Fruit fly (Drosophila melanogaster) whole organism, embryonic: ENCODE results near the gene CG18179.

Source experiments
- Abd-B ChIP-seq: fragments of 200-800 bp; sonication (Bioruptor generic); optimal IDR thresholded peaks from 2 replicates; lab custom pipeline; 2018; ENCODE audit warnings: missing biosample characterization, mild to moderate bottlenecking, missing genetic modification characterization, moderate library complexity
- Atf3 ChIP-seq: fragments of 200-800 bp; sonication (Bioruptor generic); optimal IDR thresholded peaks from 3 replicates; lab custom pipeline; 2016; ENCODE audit warnings: missing biosample characterization, missing genetic modification characterization
- BEAF-32 ChIP-seq: fragments of 200-800 bp; sonication (Bioruptor generic); optimal IDR thresholded peaks from 3 replicates; lab custom pipeline; 2017; ENCODE audit warnings: missing biosample characterization, missing genetic modification characterization, mild to moderate bottlenecking, moderate library complexity, missing genetic modification reagents
- Bgb ChIP-seq: fragments of 200-800 bp; sonication (Bioruptor generic); IDR thresholded peaks from 2 replicates; pipeline ENCODE4 v1.3.6; 2022; ENCODE audit warnings: missing biosample characterization, missing genetic modification characterization; ENCODE audit not compliant: partially characterized antibody
- CG12104 ChIP-seq: fragments of 200-800 bp; sonication (Bioruptor generic); optimal IDR thresholded peaks from 3 replicates; lab custom pipeline; 2016; ENCODE audit warnings: missing biosample characterization, missing genetic modification characterization
- CG1233 ChIP-seq: fragments of 200-800 bp; sonication (Bioruptor generic); optimal IDR thresholded peaks from 4 replicates; lab custom pipeline; 2018; ENCODE audit warnings: missing biosample characterization, mild to moderate bottlenecking, missing genetic modification characterization
- CG13287 ChIP-seq: fragments of 200-800 bp; sonication (Bioruptor generic); IDR thresholded peaks from 2 replicates; pipeline ENCODE4 v1.3.6; 2022; ENCODE audit warnings: missing biosample characterization, missing genetic modification characterization; ENCODE audit not compliant: partially characterized antibody
- CG14441 ChIP-seq: fragments of 200-800 bp; sonication (Bioruptor generic); IDR thresholded peaks from 2 replicates; pipeline ENCODE4 v1.3.6; 2022; ENCODE audit warnings: missing biosample characterization, missing genetic modification characterization
- CG42726 ChIP-seq: fragments of 200-800 bp; sonication (Bioruptor generic); IDR thresholded peaks from 2 replicates; pipeline ENCODE4 v1.3.6; 2022; ENCODE audit warnings: missing biosample characterization, missing genetic modification characterization; ENCODE audit not compliant: partially characterized antibody
- CG4328 ChIP-seq: fragments of 200-800 bp; sonication (Bioruptor generic); optimal IDR thresholded peaks from 3 replicates; lab custom pipeline; 2017; ENCODE audit warnings: missing biosample characterization, missing genetic modification reagents, missing genetic modification characterization
- CG7963 ChIP-seq: fragments of 200-800 bp; sonication (Bioruptor generic); IDR thresholded peaks from 3 replicates; pipeline ENCODE4 v1.3.6; 2022; ENCODE audit warnings: missing biosample characterization, missing genetic modification characterization; ENCODE audit not compliant: partially characterized antibody
- CTCF ChIP-seq: fragments of 200-800 bp; sonication (Bioruptor generic); optimal IDR thresholded peaks from 2 replicates; lab custom pipeline; 2017; ENCODE audit warnings: missing biosample characterization, mild to moderate bottlenecking, missing genetic modification characterization, moderate library complexity
- D ChIP-seq, 2 experiments: fragments of 200-800 bp in 1 of 2; fragments of >200 bp in 1 of 2; sonication (Bioruptor generic) in 1 of 2; optimal IDR thresholded peaks; 2 replicates in 1 of 2; 3 replicates in 1 of 2; lab custom pipeline; 2017; ENCODE audit warnings: mild to moderate bottlenecking in 1 of 2, missing biosample characterization in 1 of 2, missing genetic modification characterization in 1 of 2, missing genetic modification reagents in 1 of 2
- Dll ChIP-seq: fragments of 200-800 bp; sonication (Bioruptor generic); IDR thresholded peaks from 4 replicates; pipeline ENCODE4 v1.3.6; 2022; ENCODE audit warnings: missing biosample characterization, missing genetic modification characterization; ENCODE audit not compliant: partially characterized antibody
- Dref ChIP-seq: fragments of 200-800 bp; sonication (Bioruptor generic); IDR thresholded peaks from 2 replicates; pipeline ENCODE4 v1.3.6; 2022; ENCODE audit warnings: missing biosample characterization, missing genetic modification characterization
- E2f1 ChIP-seq: fragments of 200-800 bp; sonication (Bioruptor generic); IDR thresholded peaks from 2 replicates; pipeline ENCODE4 v1.3.6; 2022; ENCODE audit warnings: missing biosample characterization, missing genetic modification characterization
- E2f2 ChIP-seq: fragments of 200-800 bp; sonication (Bioruptor generic); IDR thresholded peaks from 2 replicates; pipeline ENCODE4 v1.3.6; 2022; ENCODE audit warnings: missing biosample characterization, missing genetic modification characterization
- H15 ChIP-seq: fragments of 200-800 bp; sonication (Bioruptor generic); IDR thresholded peaks from 3 replicates; pipeline ENCODE4 v1.3.6; 2022; ENCODE audit warnings: missing biosample characterization, missing genetic modification characterization
- HmgD ChIP-seq: fragments of 200-800 bp; sonication (Bioruptor generic); optimal IDR thresholded peaks from 3 replicates; lab custom pipeline; 2016; ENCODE audit warnings: missing biosample characterization, missing genetic modification characterization
- Jarid2 ChIP-seq: fragments of 200-800 bp; sonication (Bioruptor generic); optimal IDR thresholded peaks from 3 replicates; lab custom pipeline; 2017; ENCODE audit warnings: mild to moderate bottlenecking, missing biosample characterization, missing genetic modification reagents, missing genetic modification characterization
- Lhr ChIP-seq: fragments of 200-800 bp; sonication (Bioruptor generic); optimal IDR thresholded peaks from 3 replicates; lab custom pipeline; 2017; ENCODE audit warnings: mild to moderate bottlenecking, missing biosample characterization, missing genetic modification reagents, missing genetic modification characterization
- MBD-R2 ChIP-seq: fragments of 200-800 bp; sonication (Bioruptor generic); IDR thresholded peaks from 2 replicates; pipeline ENCODE4 v1.3.6; 2022; ENCODE audit warnings: missing biosample characterization, missing genetic modification characterization
- Nf-YB ChIP-seq: fragments of 200-800 bp; sonication (Bioruptor generic); optimal IDR thresholded peaks from 3 replicates; lab custom pipeline; 2019; ENCODE audit warnings: missing biosample characterization, mild to moderate bottlenecking, missing genetic modification characterization, moderate library complexity
- Opbp ChIP-seq: fragments of 200-800 bp; sonication (Bioruptor generic); IDR thresholded peaks from 3 replicates; pipeline ENCODE4 v1.3.6; 2022; ENCODE audit warnings: missing biosample characterization, missing genetic modification characterization; ENCODE audit not compliant: partially characterized antibody
- Scr ChIP-seq: fragments of 200-800 bp; sonication (Bioruptor generic); IDR thresholded peaks from 2 replicates; pipeline ENCODE4 v1.3.6; 2022; ENCODE audit warnings: missing biosample characterization, missing genetic modification characterization; ENCODE audit not compliant: partially characterized antibody
- Sry-β ChIP-seq: fragments of 200-800 bp; sonication (Bioruptor generic); optimal IDR thresholded peaks from 2 replicates; lab custom pipeline; 2018; ENCODE audit warnings: missing biosample characterization, mild to moderate bottlenecking, missing genetic modification characterization, moderate library complexity
- Usf ChIP-seq: fragments of 200-800 bp; sonication (Bioruptor generic); optimal IDR thresholded peaks from 2 replicates; lab custom pipeline; 2017; ENCODE audit warnings: missing genotype, missing biosample characterization, missing genetic modification characterization
- Vsx1 ChIP-seq: fragments of 200-800 bp; sonication (Bioruptor generic); optimal IDR thresholded peaks from 2 replicates; lab custom pipeline; 2017; ENCODE audit warnings: missing biosample characterization, mild to moderate bottlenecking, missing genetic modification characterization, missing genetic modification reagents
- amos ChIP-seq: fragments of 200-800 bp; sonication (Bioruptor generic); IDR thresholded peaks from 2 replicates; pipeline ENCODE4 v1.3.6; 2022; ENCODE audit warnings: missing biosample characterization, missing genetic modification characterization; ENCODE audit not compliant: partially characterized antibody
- crc ChIP-seq: fragments of 200-800 bp; sonication (Bioruptor generic); optimal IDR thresholded peaks from 2 replicates; lab custom pipeline; 2016; ENCODE audit warnings: missing biosample characterization, missing genetic modification characterization
- dm ChIP-seq: fragments of 200-800 bp; sonication (Bioruptor generic); optimal IDR thresholded peaks from 3 replicates; lab custom pipeline; 2016; ENCODE audit warnings: missing biosample characterization, missing genetic modification characterization
- ewg ChIP-seq: fragments of 200-800 bp; sonication (Bioruptor generic); optimal IDR thresholded peaks from 3 replicates; lab custom pipeline; 2017; ENCODE audit warnings: mild to moderate bottlenecking, missing biosample characterization, missing genetic modification reagents, missing genetic modification characterization
- exex ChIP-seq: fragments of 200-800 bp; sonication (Bioruptor generic); optimal IDR thresholded peaks from 4 replicates; lab custom pipeline; 2018; ENCODE audit warnings: missing biosample characterization, mild to moderate bottlenecking, missing genetic modification characterization, moderate library complexity
- ken ChIP-seq: fragments of 200-800 bp; sonication (Bioruptor generic); IDR thresholded peaks from 3 replicates; pipeline ENCODE4 v1.3.6; 2022; ENCODE audit warnings: missing biosample characterization, missing genetic modification characterization
- lab ChIP-seq: fragments of 200-800 bp; sonication (Bioruptor generic); optimal IDR thresholded peaks from 3 replicates; lab custom pipeline; 2017; ENCODE audit warnings: missing biosample characterization, missing genetic modification characterization, mild to moderate bottlenecking, moderate library complexity, missing genetic modification reagents
- mirr ChIP-seq: fragments of 200-800 bp; sonication (Bioruptor generic); optimal IDR thresholded peaks from 3 replicates; lab custom pipeline; 2018; ENCODE audit warnings: missing biosample characterization, mild to moderate bottlenecking, missing genetic modification characterization
- row ChIP-seq: fragments of 200-800 bp; sonication (Bioruptor generic); IDR thresholded peaks from 3 replicates; pipeline ENCODE4 v1.3.6; 2022; ENCODE audit warnings: missing biosample characterization, missing genetic modification characterization
- shn ChIP-seq: fragments of 200-800 bp; sonication (Bioruptor generic); optimal IDR thresholded peaks from 3 replicates; lab custom pipeline; 2016; ENCODE audit warnings: missing biosample characterization, missing genetic modification characterization
- stwl ChIP-seq: fragments of 200-800 bp; sonication (Bioruptor generic); optimal IDR thresholded peaks from 3 replicates; lab custom pipeline; 2018; ENCODE audit warnings: missing biosample characterization, mild to moderate bottlenecking, missing genetic modification characterization, moderate library complexity
- tin ChIP-seq: fragments of 200-800 bp; sonication (Bioruptor generic); optimal IDR thresholded peaks from 3 replicates; lab custom pipeline; 2016; ENCODE audit warnings: missing biosample characterization, missing genetic modification characterization
- tna ChIP-seq: fragments of 200-800 bp; sonication (Bioruptor generic); IDR thresholded peaks from 2 replicates; pipeline ENCODE4 v1.3.6; 2022; ENCODE audit warnings: missing biosample characterization, missing genetic modification characterization; ENCODE audit not compliant: partially characterized antibody
- unc-4 ChIP-seq: fragments of 200-800 bp; sonication (Bioruptor generic); IDR thresholded peaks from 2 replicates; pipeline ENCODE4 v1.3.6; 2022; ENCODE audit warnings: missing biosample characterization, missing genetic modification characterization; ENCODE audit not compliant: partially characterized antibody
- vnd ChIP-seq: fragments of 200-800 bp; sonication (Bioruptor generic); IDR thresholded peaks from 3 replicates; pipeline ENCODE4 v1.3.6; 2022; ENCODE audit warnings: missing biosample characterization, missing genetic modification characterization; ENCODE audit not compliant: partially characterized antibody
- zf30C ChIP-seq: fragments of 200-800 bp; sonication (Bioruptor generic); optimal IDR thresholded peaks from 3 replicates; lab custom pipeline; 2018; ENCODE audit warnings: missing biosample characterization, mild to moderate bottlenecking, missing genetic modification characterization

The CG18179 gene

DNA sequence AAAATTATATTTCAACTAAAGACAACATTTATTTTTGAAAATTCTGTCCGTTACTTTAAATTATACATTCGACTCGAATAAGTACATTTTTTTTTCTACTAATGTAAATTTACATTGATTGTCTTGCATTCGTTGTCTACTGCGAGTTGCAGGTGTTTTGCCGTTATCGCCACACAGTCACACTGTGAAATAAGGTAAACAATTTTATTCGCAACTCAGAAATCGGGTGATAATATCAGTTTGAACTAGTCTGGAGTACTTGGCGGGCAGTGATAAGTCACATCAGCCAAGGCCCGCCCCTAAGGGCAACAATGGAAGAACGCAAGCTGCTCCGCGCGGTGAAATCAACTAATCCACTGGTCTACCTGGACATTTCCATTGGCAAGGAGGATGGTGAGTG is 9.2 kb upstream of the CG18179 start (continued):
- peak; percentile 55; the same call in 1 of the 2 replicates for TF ChIP-seq Bgb (GFP tag; lab: Robert Waterston, UW)
- peak; percentile 75 for TF ChIP-seq MBD-R2 (GFP tag; lab: Robert Waterston, UW)
- peak; percentile 45; the same call in 1 of the 2 replicates for TF ChIP-seq E2f2 (GFP tag; lab: Robert Waterston, UW)
- peak; percentile 83 for TF ChIP-seq D (optimal IDR thresholded peaks at IDR 0.05; lab: Kevin White, UChicago)
- TF ChIP-seq D (GFP tag; optimal IDR thresholded peaks at IDR 0.05; lab: Kevin White, UChicago) = no peak
- TF ChIP-seq stwl (tag; lab: Kevin White, UChicago) = peak; percentile 63
- TF ChIP-seq tin (GFP tag; lab: Kevin White, UChicago) = no peak
- peak; percentile 28; the same call in 1 of the 2 replicates for TF ChIP-seq Scr (GFP tag; lab: Robert Waterston, UW)
- no peak for TF ChIP-seq Usf (GFP tag; lab: Kevin White, UChicago)
- peak; percentile 64 for TF ChIP-seq CTCF
- 0 out of 3 replicates have a peak, but pooled peaks have one; percentile 23 for TF ChIP-seq vnd (GFP tag; lab: Robert Waterston, UW)
- TF ChIP-seq CG13287 (GFP tag; lab: Robert Waterston, UW) = peak; percentile 51
- peak; percentile 67 for TF ChIP-seq amos (GFP tag; lab: Robert Waterston, UW)
- TF ChIP-seq Dll (GFP tag; lab: Robert Waterston, UW) = peak; percentile 23; the same call in 1 of the 4 replicates
- peak; percentile 72 for TF ChIP-seq Lhr
- 0 out of 3 replicates have a peak, but pooled peaks have one; percentile 46 for TF ChIP-seq Opbp (GFP tag; lab: Robert Waterston, UW)
- TF ChIP-seq CG42726 (GFP tag; lab: Robert Waterston, UW) = peak; percentile 35; the same call in 1 of the 2 replicates
- TF ChIP-seq, all 482 proteins: peak for 31

DNA sequence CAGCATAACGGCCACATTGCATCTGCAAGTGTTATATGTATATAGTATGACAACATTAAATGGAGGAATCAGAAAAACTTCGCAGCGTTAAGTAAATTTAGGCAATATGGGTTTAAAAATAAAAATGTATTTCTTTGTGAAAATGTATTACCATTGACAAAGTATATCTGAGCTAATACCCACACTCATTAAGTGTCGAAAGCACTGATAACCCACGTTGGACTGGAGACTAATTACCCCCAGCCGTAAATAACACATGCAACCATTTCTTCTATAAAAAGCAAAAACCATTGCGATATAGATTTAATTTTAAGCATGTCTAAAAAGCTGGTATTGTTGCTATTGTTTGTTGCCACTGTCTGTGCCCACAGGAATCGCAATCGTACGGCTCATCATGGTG is 1.3 kb upstream of the CG18179 start, which contains the start of gene CG8329:
Gene CG8329 (plus strand): TSS at position 301 of the 400 bp plus-strand sequence.
- TF ChIP-seq CG1233 (GFP tag; lab: Kevin White, UChicago) = no peak
- TF ChIP-seq unc-4 = no peak
- no peak for TF ChIP-seq Dref (GFP tag; lab: Robert Waterston, UW)
- TF ChIP-seq Atf3 (GFP tag; lab: Kevin White, UChicago) = no peak
- no peak for TF ChIP-seq CG4328
- TF ChIP-seq Nf-YB = no peak
- no peak for TF ChIP-seq BEAF-32
- no peak for TF ChIP-seq Jarid2 (GFP tag; lab: Kevin White, UChicago)
- TF ChIP-seq stwl (tag; lab: Kevin White, UChicago) = no peak
- TF ChIP-seq, all 482 proteins: peak for 0

DNA sequence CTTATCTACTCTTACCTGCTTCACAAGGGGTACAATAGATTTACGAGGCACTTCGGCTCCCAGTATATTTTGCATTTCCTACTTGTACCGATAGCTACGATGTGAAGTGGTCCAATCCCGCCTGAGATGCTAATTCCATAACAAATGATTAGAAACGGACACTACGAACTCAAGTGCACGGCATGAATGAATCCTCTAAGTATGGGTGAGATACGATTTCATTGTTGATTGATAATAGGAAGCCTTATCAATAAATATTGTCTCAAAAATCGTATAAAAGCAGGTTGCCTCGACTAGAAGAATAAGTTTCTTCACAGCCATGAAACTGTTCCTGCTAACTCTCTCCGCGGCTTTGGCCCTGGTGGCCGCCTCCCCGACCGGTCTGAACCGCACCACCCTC is 1.6 kb downstream of the CG18179 start, which contains the start of gene CG18180:
Gene CG18180 (plus strand): TSS at position 301 of the 400 bp plus-strand sequence.
- TF ChIP-seq mirr (GFP tag; lab: Kevin White, UChicago) = no peak
- TF ChIP-seq Usf (GFP tag; lab: Kevin White, UChicago) = no peak
- TF ChIP-seq exex (tag; lab: Kevin White, UChicago) = peak; percentile 10
- no peak for TF ChIP-seq shn (GFP tag; lab: Kevin White, UChicago)
- no peak for TF ChIP-seq Sry-β (GFP tag; lab: Kevin White, UChicago)
- no peak for TF ChIP-seq CG12104 (GFP tag; lab: Kevin White, UChicago)
- TF ChIP-seq crc (GFP tag; lab: Kevin White, UChicago) = no peak

DNA sequence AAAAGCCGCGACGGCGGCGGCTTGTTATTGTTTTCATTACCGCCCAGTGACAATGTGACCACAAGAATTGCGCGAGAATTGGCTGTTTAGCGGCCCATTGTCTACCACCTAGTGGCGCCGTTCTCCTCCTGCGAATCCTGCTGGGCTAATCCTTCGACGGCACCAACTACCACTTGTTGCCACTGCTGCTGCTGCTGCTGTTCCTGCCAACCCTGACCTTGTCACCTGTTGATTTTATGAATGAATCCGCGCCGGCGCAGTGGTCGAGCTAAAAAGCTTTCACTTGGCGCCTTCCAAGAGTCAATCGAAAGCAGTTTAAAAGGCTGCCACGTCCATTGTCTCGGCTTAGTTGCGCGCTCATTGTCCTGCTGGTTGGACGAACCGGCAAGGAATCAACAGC is 4.7 kb downstream of the CG18179 start, which contains the start of gene CNMaR:
Gene CNMaR (plus strand): TSS at position 348 of the 400 bp plus-strand sequence.
- TF ChIP-seq dm (GFP tag; lab: Kevin White, UChicago) (no peak), CG7963 (GFP tag; lab: Robert Waterston, UW) (no peak), HmgD (GFP tag; lab: Kevin White, UChicago) (no peak), tna (no peak), row (no peak), shn (GFP tag; lab: Kevin White, UChicago) (no peak), H15 (GFP tag; lab: Robert Waterston, UW) (no peak), CG14441 (GFP tag; lab: Robert Waterston, UW) (no peak), ken (GFP tag; lab: Robert Waterston, UW) (no peak), ewg (GFP tag; lab: Kevin White, UChicago) (peak; percentile 85), lab (GFP tag; lab: Kevin White, UChicago) (no peak), Vsx1 (GFP tag; lab: Kevin White, UChicago) (no peak), Abd-B (GFP tag; lab: Kevin White, UChicago) (no peak), zf30C (GFP tag; lab: Kevin White, UChicago) (no peak), CG13287 (GFP tag; lab: Robert Waterston, UW) (no peak), E2f1 (no peak)
